Fruit fly (Drosophila melanogaster): Measurements from ENCODE around the gene CG13083.

DNA sequence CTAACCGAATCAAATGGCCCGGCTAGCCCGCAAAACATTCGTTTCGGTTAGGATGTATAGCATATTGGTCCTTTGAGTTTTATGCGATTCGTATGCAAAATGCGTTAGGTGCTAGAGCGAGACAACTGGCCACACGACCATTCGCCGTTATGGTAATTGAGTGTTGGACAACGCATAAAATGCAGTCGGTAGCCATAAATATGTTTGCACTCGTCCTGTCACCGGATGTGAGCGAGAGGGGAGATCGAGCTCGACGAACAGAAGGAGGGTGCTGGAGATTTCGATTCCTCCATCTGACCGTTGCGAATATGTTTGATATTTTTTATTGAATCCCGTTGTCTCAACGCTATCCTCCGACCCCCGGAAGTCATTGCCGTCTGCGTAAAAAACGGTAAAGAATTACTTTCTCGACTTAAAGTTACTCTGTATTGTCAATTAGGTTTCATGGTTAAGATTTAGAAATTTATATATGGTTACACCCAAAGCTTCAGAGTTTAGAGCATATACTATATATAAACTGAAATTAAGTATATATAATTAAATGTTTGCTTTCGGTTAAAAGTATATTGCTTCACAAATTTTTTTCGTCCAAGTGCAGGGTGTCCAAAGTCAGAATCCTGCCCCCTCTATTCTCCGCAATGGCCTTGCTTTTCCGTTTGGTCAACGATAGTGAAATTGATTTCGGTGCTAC, 29.3 kb upstream of the CG13083 start:
- TF ChIP-seq fkh (GFP tag; optimal IDR thresholded peaks at IDR 0.05): no peak
- no peak for TF ChIP-seq CG6163 (GFP tag; IDR thresholded peaks at IDR 0.05)
- no peak for TF ChIP-seq Hr4 (GFP tag; optimal IDR thresholded peaks at IDR 0.05)
- TF ChIP-seq CG8632 (GFP tag; optimal IDR thresholded peaks at IDR 0.05): no peak
- no peak for TF ChIP-seq fd85E (GFP tag; optimal IDR thresholded peaks at IDR 0.05)
- TF ChIP-seq CG9139 (GFP tag; optimal IDR thresholded peaks at IDR 0.05): no peak
- no peak for TF ChIP-seq esn (GFP tag; optimal IDR thresholded peaks at IDR 0.05)
